Worm (Caenorhabditis elegans): Measurements from ENCODE around the gene srg-22.

DNA sequence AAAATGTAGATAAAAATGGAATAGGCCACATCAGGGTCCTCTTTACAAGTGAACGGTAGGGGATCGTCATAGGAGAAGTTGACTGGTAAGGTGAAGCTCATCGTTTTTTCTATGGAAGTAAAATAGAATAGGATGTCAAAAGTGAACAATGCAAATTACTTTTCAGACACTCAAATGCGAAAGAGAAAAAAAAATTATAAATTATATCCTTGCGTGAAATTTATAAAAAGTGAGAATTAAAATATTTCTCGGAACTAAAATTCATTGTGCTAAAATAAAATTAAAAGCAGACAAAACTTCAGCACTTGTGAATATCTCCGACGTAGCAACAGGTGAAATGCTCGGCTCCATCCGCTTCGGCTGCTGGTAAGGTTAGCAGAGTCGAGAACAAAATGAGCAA, at the start of gene srg-22:
- TF ChIP-seq lir-3 (tag; optimal IDR thresholded peaks at IDR 0.05) (no peak), lin-13 (GFP tag; optimal IDR thresholded peaks at IDR 0.05) (no peak), ceh-20 (GFP tag; IDR thresholded peaks at IDR 0.05) (no peak), arid-1 (GFP tag; conservative IDR thresholded peaks at IDR 0.05) (no peak), dve-1 (tag; optimal IDR thresholded peaks at IDR 0.05; ENCODE audit: insufficient read depth) (no peak), zag-1 (tag; optimal IDR thresholded peaks at IDR 0.05) (no peak), dmd-8 (GFP tag; IDR thresholded peaks at IDR 0.05) (no peak)
